Worm (Caenorhabditis elegans): Measurements from ENCODE around the gene cdc-48.2.

cdc-48.2 gene

ce11 chrII:8162120-8162648 lies 23.9 kb downstream of the cdc-48.2 start, which contains the start of the genes emb-27 and rrf-3 (continued):
- TF ChIP-seq nhr-76 (tag; optimal IDR thresholded peaks at IDR 0.05) (no peak), zip-4 (GFP tag; optimal IDR thresholded peaks at IDR 0.05) (no peak), F16B12.6 (tag; optimal IDR thresholded peaks at IDR 0.05) (peak; percentile 42), fos-1 (tag; optimal IDR thresholded peaks at IDR 0.05) (no peak), nhr-47 (tag; optimal IDR thresholded peaks at IDR 0.05) (peak; percentile 15), ces-1 (GFP tag; optimal IDR thresholded peaks at IDR 0.05) (no peak), mep-1 (tag; optimal IDR thresholded peaks at IDR 0.05) (peak; percentile 84), lin-14 (GFP tag; optimal IDR thresholded peaks at IDR 0.05) (peak; percentile 64), isw-1 (GFP tag; IDR thresholded peaks at IDR 0.05) (no peak), grh-1 (GFP tag; IDR thresholded peaks at IDR 0.05) (no peak), hpl-2 (GFP tag; optimal IDR thresholded peaks at IDR 0.05) (no peak), unc-86 (tag; optimal IDR thresholded peaks at IDR 0.05) (no peak), efl-3 (GFP tag; optimal IDR thresholded peaks at IDR 0.05) (no peak), nhr-90 (tag; optimal IDR thresholded peaks at IDR 0.05; ENCODE audit: poor library complexity) (no peak), mab-9 (GFP tag; IDR thresholded peaks at IDR 0.05) (no peak), nhr-77 (tag; optimal IDR thresholded peaks at IDR 0.05) (no peak), ceh-8 (GFP tag; optimal IDR thresholded peaks at IDR 0.05) (no peak), elt-2 (tag; optimal IDR thresholded peaks at IDR 0.05) (no peak), efl-1 (optimal IDR thresholded peaks at IDR 0.05) (peak; percentile 65 to 73), efl-1 (GFP tag; optimal IDR thresholded peaks at IDR 0.05 in 1 of 2) (peak; percentile 80 to 96), ceh-90 (tag; optimal IDR thresholded peaks at IDR 0.05) (no peak), ceh-88 (GFP tag; IDR thresholded peaks at IDR 0.05) (no peak), pag-3 (tag; optimal IDR thresholded peaks at IDR 0.05; ENCODE audit: borderline replicate concordance, insufficient read depth) (no peak), fkh-8 (tag; optimal IDR thresholded peaks at IDR 0.05) (no peak), nhr-11 (tag; optimal IDR thresholded peaks at IDR 0.05) (no peak), egl-13 (tag; optimal IDR thresholded peaks at IDR 0.05) (no peak), alr-1 (tag; optimal IDR thresholded peaks at IDR 0.05; ENCODE audit: borderline replicate concordance) (no peak), egl-27 (tag; optimal IDR thresholded peaks at IDR 0.05) (no peak), unc-62 (GFP tag; optimal IDR thresholded peaks at IDR 0.05) (no peak), vab-15 (tag; optimal IDR thresholded peaks at IDR 0.05) (no peak), zag-1 (tag; optimal IDR thresholded peaks at IDR 0.05) (no peak), ceh-82 (tag; optimal IDR thresholded peaks at IDR 0.05) (peak in 1 of 3 experiments; percentile 51), sox-4 (tag; optimal IDR thresholded peaks at IDR 0.05) (no peak), fkh-4 (tag; optimal IDR thresholded peaks at IDR 0.05; ENCODE audit: borderline replicate concordance) (no peak), nhr-237 (tag; optimal IDR thresholded peaks at IDR 0.05) (no peak), dpl-1 (GFP tag; optimal IDR thresholded peaks at IDR 0.05) (peak; percentile 65 to 84 (median 73)), pax-3 (tag; optimal IDR thresholded peaks at IDR 0.05) (no peak), ztf-11 (tag; optimal IDR thresholded peaks at IDR 0.05) (no peak), nhr-20 (tag; optimal IDR thresholded peaks at IDR 0.05) (peak; percentile 15), lir-3 (tag; optimal IDR thresholded peaks at IDR 0.05; ENCODE audit: poor library complexity) (no peak), C16A3.4 (tag; optimal IDR thresholded peaks at IDR 0.05) (peak; percentile 77)

- TF ChIP-seq unc-30 (tag; optimal IDR thresholded peaks at IDR 0.05) (no peak), zag-1 (tag; optimal IDR thresholded peaks at IDR 0.05) (no peak), ama-1 (optimal IDR thresholded peaks at IDR 0.05) (no peak), lin-15B (tag; optimal IDR thresholded peaks at IDR 0.05) (no peak), aha-1 (tag; optimal IDR thresholded peaks at IDR 0.05) (no peak), F16B12.6 (tag; optimal IDR thresholded peaks at IDR 0.05) (no peak), nhr-76 (tag; optimal IDR thresholded peaks at IDR 0.05) (no peak), efl-1 (optimal IDR thresholded peaks at IDR 0.05) (no peak), efl-1 (GFP tag; optimal IDR thresholded peaks at IDR 0.05 in 1 of 2) (no peak), sup-37 (GFP tag; optimal IDR thresholded peaks at IDR 0.05) (no peak), dsc-1 (tag; optimal IDR thresholded peaks at IDR 0.05) (no peak), nhr-90 (tag; optimal IDR thresholded peaks at IDR 0.05; ENCODE audit: poor library complexity) (no peak), tbx-2 (tag; optimal IDR thresholded peaks at IDR 0.05) (no peak), efl-3 (GFP tag; optimal IDR thresholded peaks at IDR 0.05) (no peak), fkh-4 (tag; optimal IDR thresholded peaks at IDR 0.05; ENCODE audit: borderline replicate concordance) (no peak), swsn-7 (tag; optimal IDR thresholded peaks at IDR 0.05) (no peak), nhr-85 (tag) (no peak), fkh-10 (GFP tag; optimal IDR thresholded peaks at IDR 0.05) (no peak), nhr-47 (tag; optimal IDR thresholded peaks at IDR 0.05) (no peak), fos-1 (tag; optimal IDR thresholded peaks at IDR 0.05) (no peak)
Observed at ce11 chrII:8169283-8169682, 31.0 kb downstream of the cdc-48.2 start, which contains the start of gene T05C12.15. Gene T05C12.15, plus strand, starts transcription at chrII:8169583.

Data from whole organism, L1 larva.